Worm (Caenorhabditis elegans): ENCODE measurements around the gene T04C12.8.

DNA sequence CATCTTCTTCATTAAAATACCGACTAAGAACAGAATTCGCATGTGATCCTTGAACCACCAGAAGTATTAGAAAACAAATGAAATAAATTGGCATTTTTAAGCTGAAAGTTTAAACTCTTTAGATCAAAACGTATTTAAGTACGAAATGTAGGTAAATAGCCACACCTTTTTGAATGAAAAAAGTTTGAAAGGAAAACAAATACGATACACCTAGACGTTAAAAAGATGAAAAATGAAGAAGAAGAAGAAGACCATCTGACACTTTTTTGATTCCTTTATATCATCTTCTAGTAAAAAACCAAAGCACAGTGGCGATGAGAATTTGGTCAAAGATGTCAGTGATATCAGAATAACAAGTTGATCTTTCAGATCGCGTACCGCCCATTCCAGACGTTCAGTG, 26.7 kb upstream of the T04C12.8 start, which contains the start of gene Y42A5A.3:
- TF ChIP-seq pha-4 (tag; optimal IDR thresholded peaks at IDR 0.05): no peak
- TF ChIP-seq eyg-1 (tag; optimal IDR thresholded peaks at IDR 0.05): no peak
- TF ChIP-seq sox-2 (GFP tag; IDR thresholded peaks at IDR 0.05): no peak

All from whole organism, late embryonic.